Worm (Caenorhabditis elegans) whole organism, early embryonic: ENCODE data around the gene cox-14.

Experiments
- B0310.2 ChIP-seq: sonication (generic microtip); optimal IDR thresholded peaks from 2 replicates; lab custom pipeline; 2016; ENCODE audit warnings: mild to moderate bottlenecking, missing genetic modification characterization, missing compliant biosample characterization
- F13C5.2 ChIP-seq: sonication (generic microtip); optimal IDR thresholded peaks from 2 replicates; lab custom pipeline; 2017; ENCODE audit warnings: mild to moderate bottlenecking, missing genetic modification characterization, inconsistent platforms, missing compliant biosample characterization
- aly-1 ChIP-seq: sonication (generic microtip); optimal IDR thresholded peaks from 2 replicates; lab custom pipeline; 2016; ENCODE audit warnings: missing genetic modification characterization, missing compliant biosample characterization
- ama-1 ChIP-seq: fragments of 150-350 bp; optimal IDR thresholded peaks from 2 replicates; lab custom pipeline; 2014
- ceh-13 ChIP-seq: fragments of 200-800 bp; sonication (Bioruptor generic); optimal IDR thresholded peaks from 2 replicates; lab custom pipeline; 2018; ENCODE audit warnings: mild to moderate bottlenecking, missing genetic modification characterization, missing compliant biosample characterization
- ceh-36 ChIP-seq: sonication (generic microtip); optimal IDR thresholded peaks from 2 replicates; lab custom pipeline; 2016; ENCODE audit warnings: missing genetic modification characterization, inconsistent platforms, missing compliant biosample characterization
- ets-7 ChIP-seq: sonication (generic microtip); optimal IDR thresholded peaks from 2 replicates; lab custom pipeline; 2016; ENCODE audit warnings: missing genotype, missing genetic modification characterization, missing compliant biosample characterization
- flt-1 ChIP-seq: fragments of 200-800 bp; sonication (Bioruptor generic); IDR thresholded peaks from 2 replicates; pipeline ENCODE4 v1.3.6; 2022; ENCODE audit warnings: missing genetic modification characterization, missing compliant biosample characterization
- hmbx-1 ChIP-seq: sonication (generic microtip); optimal IDR thresholded peaks from 2 replicates; lab custom pipeline; 2016; ENCODE audit warnings: mild to moderate bottlenecking, missing genetic modification characterization, missing compliant biosample characterization
- hmg-4 ChIP-seq: fragments of 200-800 bp; sonication (Bioruptor generic); optimal IDR thresholded peaks from 2 replicates; lab custom pipeline; 2018; ENCODE audit warnings: mild to moderate bottlenecking, missing genetic modification characterization, missing compliant biosample characterization
- hnd-1 ChIP-seq: sonication (generic microtip); optimal IDR thresholded peaks from 2 replicates; lab custom pipeline; 2016; ENCODE audit warnings: missing genetic modification characterization, missing compliant biosample characterization
- pes-1 ChIP-seq: fragments of 200-800 bp; sonication (Bioruptor generic); IDR thresholded peaks from 2 replicates; pipeline ENCODE4 v1.3.6; 2022; ENCODE audit warnings: missing genetic modification reagents, missing genetic modification characterization, missing compliant biosample characterization
- scrt-1 ChIP-seq: fragments of 200-800 bp; sonication (Bioruptor generic); IDR thresholded peaks from 2 replicates; pipeline ENCODE4 v1.3.6; 2022; ENCODE audit warnings: missing genetic modification characterization, missing compliant biosample characterization
- sea-1 ChIP-seq: fragments of 200-800 bp; sonication (Bioruptor generic); conservative IDR thresholded peaks from 2 replicates; pipeline ENCODE4 v1.3.6; 2022; ENCODE audit warnings: missing genetic modification characterization, missing compliant biosample characterization
- tbx-11 ChIP-seq: fragments of 200-800 bp; sonication (Bioruptor generic); IDR thresholded peaks from 2 replicates; pipeline ENCODE4 v1.3.6; 2022; ENCODE audit warnings: missing genetic modification characterization, missing compliant biosample characterization
- tbx-37 ChIP-seq: fragments of 200-800 bp; sonication (Bioruptor generic); conservative IDR thresholded peaks from 2 replicates; pipeline ENCODE4 v1.3.6; 2022; ENCODE audit warnings: missing genetic modification reagents, missing genetic modification characterization, missing compliant biosample characterization
- tra-4 ChIP-seq: sonication (generic microtip); optimal IDR thresholded peaks from 2 replicates; lab custom pipeline; 2017; ENCODE audit warnings: missing genetic modification characterization, missing compliant biosample characterization

The cox-14 gene

ce11 chrIII:10233979-10234378 is 15.2 kb downstream of the cox-14 start, which contains the start of gene paml-1:
paml-1 (minus strand) TSS chrIII:10234079.
- no peak for TF ChIP-seq tbx-11 (GFP tag; lab: Robert Waterston, UW)

- TF ChIP-seq scrt-1, result no peak
- no peak for TF ChIP-seq hnd-1
- TF ChIP-seq sea-1, result no peak
- TF ChIP-seq B0310.2, result no peak
- TF ChIP-seq pes-1 (GFP tag; lab: Robert Waterston, UW), result no peak
- no peak for TF ChIP-seq flt-1 (GFP tag; lab: Robert Waterston, UW)
These were observed 17.6 kb downstream of the cox-14 start for ce11 chrIII:10236291-10236871.

ce11 chrIII:10238448-10239154 is 19.9 kb downstream of the cox-14 start, which contains the start of gene Y70G10A.3:
Y70G10A.3 (plus strand) TSS chrIII:10239104.
- TF ChIP-seq ets-7 (tag; lab: Kevin White, UChicago), result no peak
- no peak for TF ChIP-seq flt-1 (GFP tag; lab: Robert Waterston, UW)
- no peak for TF ChIP-seq tbx-37
- TF ChIP-seq B0310.2, result no peak
- TF ChIP-seq scrt-1, result no peak
- TF ChIP-seq hmbx-1 (tag; lab: Kevin White, UChicago), result no peak

- TF ChIP-seq flt-1 (GFP tag; lab: Robert Waterston, UW) (no peak), ama-1 (lab: Kevin White, UChicago) (no peak), sea-1 (no peak), tbx-37 (no peak), scrt-1 (no peak), hnd-1 (no peak)
These were observed 21.3 kb downstream of the cox-14 start for ce11 chrIII:10240073-10240472.

- TF ChIP-seq pes-1 (GFP tag; lab: Robert Waterston, UW) (no peak), tbx-11 (GFP tag; lab: Robert Waterston, UW) (no peak), B0310.2 (no peak), aly-1 (tag; lab: Kevin White, UChicago) (no peak)
These were observed 22.6 kb downstream of the cox-14 start for ce11 chrIII:10241332-10241829.

ce11 chrIII:10244013-10244412 is 25.3 kb downstream of the cox-14 start:
- TF ChIP-seq pes-1 (GFP tag; lab: Robert Waterston, UW), result no peak
- no peak for TF ChIP-seq tbx-11 (GFP tag; lab: Robert Waterston, UW)
- TF ChIP-seq B0310.2, result no peak
- no peak for TF ChIP-seq ama-1 (lab: Kevin White, UChicago)
- no peak for TF ChIP-seq tbx-37
- TF ChIP-seq ceh-13 (GFP tag; lab: Kevin White, UChicago), result no peak
- no peak for TF ChIP-seq tra-4 (tag; lab: Kevin White, UChicago)
- TF ChIP-seq aly-1 (tag; lab: Kevin White, UChicago), result no peak
- no peak for TF ChIP-seq ceh-36 (tag; lab: Kevin White, UChicago)

- TF ChIP-seq pes-1 (GFP tag; lab: Robert Waterston, UW), result no peak; the same call in 1 of the 2 replicates
- TF ChIP-seq F13C5.2 (tag; lab: Kevin White, UChicago), result no peak
- no peak for TF ChIP-seq tbx-37
- TF ChIP-seq hnd-1, result no peak
- TF ChIP-seq sea-1, result no peak
- no peak for TF ChIP-seq tra-4 (tag; lab: Kevin White, UChicago)
- TF ChIP-seq flt-1 (GFP tag; lab: Robert Waterston, UW), result no peak
- no peak for TF ChIP-seq ets-7 (tag; lab: Kevin White, UChicago)
- peak; percentile 13 for TF ChIP-seq hmg-4 (GFP tag; lab: Kevin White, UChicago)
- no peak for TF ChIP-seq ceh-13 (GFP tag; lab: Kevin White, UChicago)
- no peak for TF ChIP-seq ceh-36 (tag; lab: Kevin White, UChicago)
- 0 out of 2 replicates have a peak, but pooled peaks have one; percentile 22 for TF ChIP-seq scrt-1
These were observed 29.8 kb downstream of the cox-14 start, which contains the start of the genes div-1 and cor-1 for ce11 chrIII:10248441-10249137. div-1 (minus strand) TSS chrIII:10248559. cor-1 (plus strand) TSS chrIII:10249111.

- TF ChIP-seq F13C5.2 (tag; lab: Kevin White, UChicago) (no peak), hmbx-1 (tag; lab: Kevin White, UChicago) (no peak), aly-1 (tag; lab: Kevin White, UChicago) (no peak), pes-1 (GFP tag; lab: Robert Waterston, UW) (no peak), B0310.2 (no peak), ceh-36 (tag; lab: Kevin White, UChicago) (no peak), tbx-11 (GFP tag; lab: Robert Waterston, UW) (no peak), sea-1 (no peak), flt-1 (GFP tag; lab: Robert Waterston, UW) (no peak), scrt-1 (no peak), hnd-1 (no peak), ceh-13 (GFP tag; lab: Kevin White, UChicago) (no peak), tra-4 (tag; lab: Kevin White, UChicago) (no peak), hmg-4 (GFP tag; lab: Kevin White, UChicago) (no peak), ama-1 (lab: Kevin White, UChicago) (no peak), ets-7 (tag; lab: Kevin White, UChicago) (no peak), tbx-37 (no peak)
These were observed 32.4 kb downstream of the cox-14 start for ce11 chrIII:10251114-10251513.
